Worm (Caenorhabditis elegans) whole organism, L2 larva: ENCODE measurements around the gene Y56A3A.6.

Experiments
- Y55F3AM.14 ChIP-seq: fragments of 200-800 bp; sonication (Bioruptor generic); optimal IDR thresholded peaks from 2 replicates; lab custom pipeline; 2018; ENCODE audit warnings: mild to moderate bottlenecking, missing genetic modification characterization, missing compliant biosample characterization
- ama-1 ChIP-seq: fragments of 150-350 bp; optimal IDR thresholded peaks from 2 replicates; lab custom pipeline; 2018; ENCODE audit warnings: inconsistent platforms
- ceh-82 ChIP-seq: fragments of 150-350 bp; optimal IDR thresholded peaks from 2 replicates; lab custom pipeline; 2014; ENCODE audit warnings: missing biosample characterization, missing genetic modification characterization
- egl-27 ChIP-seq: sonication (generic microtip); optimal IDR thresholded peaks from 3 replicates; lab custom pipeline; 2017; ENCODE audit warnings: missing biosample characterization, missing genetic modification reagents, missing genetic modification characterization
- elt-3 ChIP-seq: sonication (generic microtip); optimal IDR thresholded peaks from 2 replicates; lab custom pipeline; 2017; ENCODE audit warnings: missing biosample characterization, missing genetic modification characterization
- fos-1 ChIP-seq: fragments of 150-350 bp; optimal IDR thresholded peaks from 2 replicates; lab custom pipeline; 2014; ENCODE audit warnings: missing biosample characterization, missing genetic modification characterization
- lin-11 ChIP-seq: fragments of 150-350 bp; sonication (generic microtip); optimal IDR thresholded peaks from 2 replicates; lab custom pipeline; 2014; ENCODE audit warnings: missing biosample characterization, missing genetic modification characterization, inconsistent platforms, mixed read lengths
- lin-39 ChIP-seq: fragments of 150-350 bp; optimal IDR thresholded peaks from 2 replicates; lab custom pipeline; 2014; ENCODE audit warnings: missing biosample characterization, missing genetic modification reagents, missing genetic modification characterization
- nhr-25 ChIP-seq: fragments of 150-350 bp; sonication (generic microtip); optimal IDR thresholded peaks from 3 replicates; lab custom pipeline; 2014; ENCODE audit warnings: missing biosample characterization, missing genetic modification characterization
- nhr-6 ChIP-seq: fragments of 150-350 bp; optimal IDR thresholded peaks from 2 replicates; lab custom pipeline; 2014; ENCODE audit warnings: missing biosample characterization, missing genetic modification characterization
- skn-1 ChIP-seq: sonication (generic microtip); optimal IDR thresholded peaks from 2 replicates; lab custom pipeline; 2017; ENCODE audit warnings: missing biosample characterization, missing genetic modification characterization
- unc-62 ChIP-seq: fragments of 150-350 bp; optimal IDR thresholded peaks from 2 replicates; lab custom pipeline; 2014; ENCODE audit warnings: missing biosample characterization, missing genetic modification reagents, missing genetic modification characterization

ce11 chrIII:11862149-11862548 is 16.5 kb downstream of the Y56A3A.6 start, which contains the start of gene Y56A3A.2:
- TF ChIP-seq nhr-6 (no peak), nhr-25 (tag; lab: Kevin White, UChicago) (no peak), lin-39 (tag; lab: Kevin White, UChicago) (no peak), Y55F3AM.14 (GFP tag; lab: Kevin White, UChicago) (no peak), ceh-82 (tag; lab: Kevin White, UChicago) (no peak), skn-1 (tag; lab: Kevin White, UChicago) (no peak), fos-1 (tag; lab: Kevin White, UChicago) (no peak), unc-62 (GFP tag; lab: Kevin White, UChicago) (no peak), egl-27 (no peak), elt-3 (tag; lab: Kevin White, UChicago) (no peak), lin-11 (tag; lab: Kevin White, UChicago) (no peak), ama-1 (lab: Kevin White, UChicago) (no peak)
